Worm (Caenorhabditis elegans): ENCODE data around the gene fbxa-73.

ce11 chrIII:2243617-2244016, 9.6 kb upstream of the fbxa-73 start:
- TF ChIP-seq C06A6.2 (GFP tag; conservative IDR thresholded peaks at IDR 0.05) (no peak), aptf-2 (GFP tag; conservative IDR thresholded peaks at IDR 0.05) (no peak), unc-130 (GFP tag; optimal IDR thresholded peaks at IDR 0.05) (no peak), Y53F4B.3 (GFP tag; IDR thresholded peaks at IDR 0.05) (no peak), ceh-58 (GFP tag; IDR thresholded peaks at IDR 0.05) (no peak), lag-1 (GFP tag; IDR thresholded peaks at IDR 0.05) (no peak), F57C9.4 (tag; optimal IDR thresholded peaks at IDR 0.05) (no peak), let-526 (GFP tag; IDR thresholded peaks at IDR 0.05) (no peak), zim-3 (tag; optimal IDR thresholded peaks at IDR 0.05) (no peak), tbp1 (GFP tag; optimal IDR thresholded peaks at IDR 0.05) (no peak), bed-1 (GFP tag; IDR thresholded peaks at IDR 0.05) (no peak)
